In the genomic region with DNA sequence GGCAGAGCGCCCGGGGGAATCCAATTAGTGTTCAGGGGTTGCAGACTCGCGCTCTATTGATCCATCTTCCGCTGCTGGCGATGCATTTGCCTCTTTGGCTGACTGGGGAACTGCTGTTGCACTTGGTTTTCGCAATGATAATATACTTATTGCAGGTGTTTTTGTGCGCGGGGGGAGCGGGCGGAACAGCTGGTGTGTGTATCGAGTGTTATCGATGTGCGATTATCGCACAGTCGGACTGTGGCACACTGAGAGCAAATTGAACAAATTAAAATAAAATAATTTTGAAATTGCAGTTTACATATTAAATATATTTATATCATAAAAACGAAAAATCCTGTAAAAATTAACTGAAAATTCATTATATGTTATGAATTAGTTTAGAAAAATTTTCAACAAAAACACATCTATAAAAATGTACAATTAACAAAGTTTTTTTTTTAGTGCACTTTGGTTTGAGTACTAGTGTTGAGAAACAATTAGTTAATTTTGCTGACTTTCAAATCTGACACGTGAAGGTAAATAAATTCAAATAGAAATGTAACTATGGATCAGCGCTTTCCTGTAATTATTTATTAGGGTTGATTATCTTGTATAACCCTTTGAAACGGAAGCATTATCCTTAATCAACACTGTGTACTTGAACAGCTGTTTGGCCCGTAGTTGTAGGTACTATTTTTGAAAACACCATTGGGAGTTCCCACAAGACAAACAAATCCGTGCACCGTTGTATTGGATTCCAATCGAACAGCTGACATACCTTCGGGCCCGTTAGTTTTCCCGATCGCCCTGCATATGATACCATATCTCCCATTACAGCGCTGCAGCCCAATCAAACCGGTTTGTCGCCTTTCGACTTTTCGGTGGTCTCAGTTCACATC, we compare ENCODE assay signal across 1 fruit fly cellular context.
TF ChIP-seq lines count a peak whose summit lies in the region.

TSS of gene Wdr37 (minus strand) at position 168 of the 881 bp plus-strand sequence.
TSS of gene koko (plus strand) at position 478 of the 881 bp plus-strand sequence.

TF ChIP-seq in whole organism, embryonic, 481 proteins besides CTCF, POLR2A, EP300 and RAD21 (continued from another document and continues in another):
- TF ChIP-seq lbe (GFP tag; optimal IDR thresholded peaks at IDR 0.05; lab: Kevin White, UChicago) (peak; percentile 85), da (GFP tag; optimal IDR thresholded peaks at IDR 0.05; lab: Kevin White, UChicago) (no peak), abd-A (tag; optimal IDR thresholded peaks at IDR 0.05; lab: Kevin White, UChicago) (peak; percentile 83), CG10366 (GFP tag; IDR thresholded peaks at IDR 0.05; lab: Robert Waterston, UW) (peak; percentile 97), CG17829 (tag; optimal IDR thresholded peaks at IDR 0.05; lab: Kevin White, UChicago) (peak; percentile 98), Mes4 (GFP tag; optimal IDR thresholded peaks at IDR 0.05; lab: Kevin White, UChicago) (peak; percentile 58), CG4424 (GFP tag; optimal IDR thresholded peaks at IDR 0.05; lab: Kevin White, UChicago) (peak; percentile 95), CG6854 (GFP tag; optimal IDR thresholded peaks at IDR 0.05; lab: Kevin White, UChicago) (peak; percentile 87), pnt (GFP tag; optimal IDR thresholded peaks at IDR 0.05; lab: Kevin White, UChicago) (peak; percentile 69), CG11085 (GFP tag; IDR thresholded peaks at IDR 0.05; lab: Robert Waterston, UW) (peak; percentile 98), kay (GFP tag; optimal IDR thresholded peaks at IDR 0.05; lab: Kevin White, UChicago) (peak; percentile 94), CG11456 (GFP tag; IDR thresholded peaks at IDR 0.05; lab: Robert Waterston, UW) (peak; percentile 96), Hr78 (GFP tag; optimal IDR thresholded peaks at IDR 0.05; lab: Kevin White, UChicago) (peak in 1 of 2 experiments; percentile 79), CG12236 (GFP tag; optimal IDR thresholded peaks at IDR 0.05; lab: Kevin White, UChicago) (peak; percentile 59), Pdp1 (GFP tag; optimal IDR thresholded peaks at IDR 0.05; lab: Kevin White, UChicago) (peak; percentile 64 to 76), CG10959 (GFP tag; IDR thresholded peaks at IDR 0.05; lab: Robert Waterston, UW) (peak; percentile 96), Dek (tag; optimal IDR thresholded peaks at IDR 0.05; lab: Kevin White, UChicago) (peak; percentile 97), CG7987 (GFP tag; optimal IDR thresholded peaks at IDR 0.05; lab: Kevin White, UChicago) (peak; percentile 61), CG17359 (tag; optimal IDR thresholded peaks at IDR 0.05; lab: Kevin White, UChicago) (peak; percentile 97), Taf1 (GFP tag; IDR thresholded peaks at IDR 0.05; lab: Robert Waterston, UW) (peak; percentile 93), CG3065 (GFP tag; optimal IDR thresholded peaks at IDR 0.05; lab: Kevin White, UChicago) (peak; percentile 90), D (optimal IDR thresholded peaks at IDR 0.05; lab: Kevin White, UChicago) (no peak), D (GFP tag; optimal IDR thresholded peaks at IDR 0.05; lab: Kevin White, UChicago) (peak; percentile 94), CG8765 (GFP tag; IDR thresholded peaks at IDR 0.05; lab: Robert Waterston, UW) (peak; percentile 90), CG13894 (tag; optimal IDR thresholded peaks at IDR 0.05; lab: Kevin White, UChicago) (peak; percentile 92), tll (GFP tag; optimal IDR thresholded peaks at IDR 0.05; lab: Kevin White, UChicago) (peak in 1 of 2 experiments; percentile 79), knrl (GFP tag; IDR thresholded peaks at IDR 0.05; lab: Robert Waterston, UW; ENCODE audit: partially characterized antibody) (peak; percentile 51), dpn (GFP tag; optimal IDR thresholded peaks at IDR 0.05; lab: Kevin White, UChicago) (peak; percentile 78 to 96), luna (GFP tag; optimal IDR thresholded peaks at IDR 0.05; lab: Kevin White, UChicago) (peak; percentile 28), yki (optimal IDR thresholded peaks at IDR 0.05; lab: Kevin White, UChicago) (no peak), Myb (GFP tag; optimal IDR thresholded peaks at IDR 0.05; lab: Kevin White, UChicago) (peak; percentile 51), Six4 (GFP tag; optimal IDR thresholded peaks at IDR 0.05; lab: Kevin White, UChicago) (peak; percentile 92), CG8281 (tag; optimal IDR thresholded peaks at IDR 0.05; lab: Kevin White, UChicago) (peak; percentile 86), vfl (GFP tag; optimal IDR thresholded peaks at IDR 0.05; lab: Kevin White, UChicago) (peak; percentile 71), CG15269 (tag; optimal IDR thresholded peaks at IDR 0.05; lab: Kevin White, UChicago) (peak; percentile 98), CG4617 (GFP tag; optimal IDR thresholded peaks at IDR 0.05; lab: Kevin White, UChicago; ENCODE audit: borderline replicate concordance) (peak; percentile 86), Ssrp (tag; optimal IDR thresholded peaks at IDR 0.05; lab: Kevin White, UChicago) (peak; percentile 97), cwo (GFP tag; optimal IDR thresholded peaks at IDR 0.05; lab: Kevin White, UChicago) (peak; percentile 93), az2 (GFP tag; optimal IDR thresholded peaks at IDR 0.05; lab: Kevin White, UChicago) (peak; percentile 97), kah (GFP tag; optimal IDR thresholded peaks at IDR 0.05; lab: Kevin White, UChicago) (peak; percentile 88), GATAe (GFP tag; conservative IDR thresholded peaks at IDR 0.05; lab: Robert Waterston, UW) (peak; percentile 94), chinmo (GFP tag; IDR thresholded peaks at IDR 0.05; lab: Robert Waterston, UW; ENCODE audit: partially characterized antibody) (0 out of 4 replicates have a peak, but pooled peaks have one; percentile 28), lmd (GFP tag; IDR thresholded peaks at IDR 0.05; lab: Robert Waterston, UW) (peak; percentile 98), gcm (GFP tag; optimal IDR thresholded peaks at IDR 0.05; lab: Kevin White, UChicago) (peak; percentile 98), CG30431 (GFP tag; optimal IDR thresholded peaks at IDR 0.05; lab: Kevin White, UChicago) (peak; percentile 79), gem (tag; optimal IDR thresholded peaks at IDR 0.05; lab: Kevin White, UChicago) (peak; percentile 99), lov (optimal IDR thresholded peaks at IDR 0.05; lab: Kevin White, UChicago) (no peak), lov (GFP tag; IDR thresholded peaks at IDR 0.05; lab: Robert Waterston, UW) (peak; percentile 88; the same call in 2 of the 3 replicates), ro (GFP tag; IDR thresholded peaks at IDR 0.05; lab: Robert Waterston, UW) (peak; percentile 97), pita (GFP tag; optimal IDR thresholded peaks at IDR 0.05; lab: Kevin White, UChicago) (no peak), twi (tag; optimal IDR thresholded peaks at IDR 0.05; lab: Kevin White, UChicago) (peak; percentile 95), CG11560 (tag; IDR thresholded peaks at IDR 0.05; lab: Robert Waterston, UW) (peak; percentile 94), CG7786 (GFP tag; optimal IDR thresholded peaks at IDR 0.05; lab: Kevin White, UChicago) (peak; percentile 79), CG6254 (GFP tag; optimal IDR thresholded peaks at IDR 0.05; lab: Kevin White, UChicago) (peak; percentile 96), rib (GFP tag; IDR thresholded peaks at IDR 0.05; lab: Robert Waterston, UW) (peak; percentile 97), CG11695 (GFP tag; IDR thresholded peaks at IDR 0.05; lab: Robert Waterston, UW) (peak; percentile 99), amos (GFP tag; IDR thresholded peaks at IDR 0.05; lab: Robert Waterston, UW; ENCODE audit: partially characterized antibody) (peak; percentile 62), kni (GFP tag; optimal IDR thresholded peaks at IDR 0.05; lab: Kevin White, UChicago) (peak; percentile 27), inv (GFP tag; IDR thresholded peaks at IDR 0.05; lab: Robert Waterston, UW; ENCODE audit: partially characterized antibody) (peak; percentile 54; the same call in 1 of the 2 replicates), nerfin-2 (GFP tag; IDR thresholded peaks at IDR 0.05; lab: Robert Waterston, UW; ENCODE audit: partially characterized antibody) (0 out of 2 replicates have a peak, but pooled peaks have one; percentile 35), Drgx (GFP tag; IDR thresholded peaks at IDR 0.05; lab: Robert Waterston, UW) (peak; percentile 98), Sox102F (GFP tag; optimal IDR thresholded peaks at IDR 0.05; lab: Kevin White, UChicago) (peak; percentile 98), CkIIα-i1 (GFP tag; IDR thresholded peaks at IDR 0.05; lab: Robert Waterston, UW) (peak; percentile 79), row (GFP tag; IDR thresholded peaks at IDR 0.05; lab: Robert Waterston, UW) (peak; percentile 99), CG5245 (GFP tag; optimal IDR thresholded peaks at IDR 0.05; lab: Kevin White, UChicago) (peak; percentile 82), Kr (GFP tag; optimal IDR thresholded peaks at IDR 0.05; lab: Kevin White, UChicago) (peak; percentile 96), Gug (GFP tag; IDR thresholded peaks at IDR 0.05; lab: Robert Waterston, UW) (peak; percentile 91), Stat92E (GFP tag; optimal IDR thresholded peaks at IDR 0.05; lab: Kevin White, UChicago) (peak in 1 of 3 experiments; percentile 92), repo (GFP tag; optimal IDR thresholded peaks at IDR 0.05; lab: Kevin White, UChicago) (peak; percentile 63), HmgD (GFP tag; optimal IDR thresholded peaks at IDR 0.05; lab: Kevin White, UChicago) (peak; percentile 52), gsb (GFP tag; IDR thresholded peaks at IDR 0.05; lab: Robert Waterston, UW) (peak; percentile 92), al (GFP tag; IDR thresholded peaks at IDR 0.05; lab: Robert Waterston, UW) (peak; percentile 98), TFAM (GFP tag; optimal IDR thresholded peaks at IDR 0.05; lab: Kevin White, UChicago) (peak; percentile 52), bowl (GFP tag; IDR thresholded peaks at IDR 0.05; lab: Robert Waterston, UW) (peak; percentile 91), B-H1 (GFP tag; IDR thresholded peaks at IDR 0.05; lab: Robert Waterston, UW) (peak; percentile 95), CG2120 (GFP tag; optimal IDR thresholded peaks at IDR 0.05; lab: Kevin White, UChicago) (peak; percentile 94), toy (GFP tag; IDR thresholded peaks at IDR 0.05; lab: Robert Waterston, UW) (peak; percentile 94), Rx (GFP tag; IDR thresholded peaks at IDR 0.05; lab: Robert Waterston, UW) (peak; percentile 83), mirr (GFP tag; optimal IDR thresholded peaks at IDR 0.05; lab: Kevin White, UChicago) (peak; percentile 36), CG5953 (GFP tag; IDR thresholded peaks at IDR 0.05; lab: Robert Waterston, UW) (peak; percentile 88), CG10654 (GFP tag; optimal IDR thresholded peaks at IDR 0.05; lab: Kevin White, UChicago) (peak; percentile 95), prd (optimal IDR thresholded peaks at IDR 0.05; lab: Kevin White, UChicago) (no peak), prd (GFP tag; IDR thresholded peaks at IDR 0.05; lab: Robert Waterston, UW) (peak; percentile 99), Usf (GFP tag; optimal IDR thresholded peaks at IDR 0.05; lab: Kevin White, UChicago) (peak; percentile 92), Eip74EF (GFP tag; optimal IDR thresholded peaks at IDR 0.05; lab: Kevin White, UChicago) (peak in 1 of 2 experiments; percentile 95), CG1024 (GFP tag; IDR thresholded peaks at IDR 0.05; lab: Robert Waterston, UW) (peak; percentile 92), Hsf (GFP tag; optimal IDR thresholded peaks at IDR 0.05; lab: Kevin White, UChicago) (peak; percentile 89), CG14667 (GFP tag; IDR thresholded peaks at IDR 0.05; lab: Robert Waterston, UW) (peak; percentile 99), CG31388 (GFP tag; optimal IDR thresholded peaks at IDR 0.05; lab: Kevin White, UChicago) (peak; percentile 92), Deaf1 (tag; optimal IDR thresholded peaks at IDR 0.05; lab: Kevin White, UChicago) (peak; percentile 82), mld (GFP tag; IDR thresholded peaks at IDR 0.05; lab: Robert Waterston, UW; ENCODE audit: partially characterized antibody) (no peak), ind (GFP tag; optimal IDR thresholded peaks at IDR 0.05; lab: Kevin White, UChicago) (peak; percentile 96), pan (optimal IDR thresholded peaks at IDR 0.05; lab: Kevin White, UChicago) (no peak), pan (GFP tag; optimal IDR thresholded peaks at IDR 0.05 in 1 of 2, IDR thresholded peaks at IDR 0.05 in 1 of 2) (peak in 1 of 2 experiments; percentile 99), Dip3 (GFP tag; optimal IDR thresholded peaks at IDR 0.05; lab: Kevin White, UChicago) (peak; percentile 70), chif (GFP tag; optimal IDR thresholded peaks at IDR 0.05; lab: Kevin White, UChicago) (peak; percentile 35 to 85), CG12071 (GFP tag; optimal IDR thresholded peaks at IDR 0.05; lab: Kevin White, UChicago) (peak; percentile 24), sc (optimal IDR thresholded peaks at IDR 0.05; lab: Kevin White, UChicago) (no peak), sc (GFP tag; optimal IDR thresholded peaks at IDR 0.05; lab: Kevin White, UChicago) (peak; percentile 92), Ets97D (GFP tag; optimal IDR thresholded peaks at IDR 0.05; lab: Kevin White, UChicago) (peak; percentile 29), h (optimal IDR thresholded peaks at IDR 0.05; lab: Kevin White, UChicago) (no peak), CG2199 (GFP tag; IDR thresholded peaks at IDR 0.05; lab: Robert Waterston, UW) (peak; percentile 91), Fer2 (tag; optimal IDR thresholded peaks at IDR 0.05; lab: Kevin White, UChicago) (peak; percentile 96), chm (GFP tag; IDR thresholded peaks at IDR 0.05; lab: Robert Waterston, UW) (peak; percentile 92), klu (GFP tag; IDR thresholded peaks at IDR 0.05; lab: Robert Waterston, UW) (peak; percentile 99), CG9817 (tag; optimal IDR thresholded peaks at IDR 0.05; lab: Kevin White, UChicago) (peak; percentile 96), CG30020 (tag; optimal IDR thresholded peaks at IDR 0.05; lab: Kevin White, UChicago) (peak; percentile 87), ci (GFP tag; IDR thresholded peaks at IDR 0.05; lab: Robert Waterston, UW) (peak; percentile 88), Mrtf (GFP tag; IDR thresholded peaks at IDR 0.05; lab: Robert Waterston, UW) (peak; percentile 94), CG17568 (GFP tag; optimal IDR thresholded peaks at IDR 0.05; lab: Kevin White, UChicago) (no peak), sisA (GFP tag; IDR thresholded peaks at IDR 0.05; lab: Robert Waterston, UW) (peak; percentile 98), usp (GFP tag; optimal IDR thresholded peaks at IDR 0.05; lab: Kevin White, UChicago) (no peak), CG1832 (GFP tag; optimal IDR thresholded peaks at IDR 0.05; lab: Kevin White, UChicago) (no peak), CG4707 (GFP tag; optimal IDR thresholded peaks at IDR 0.05; lab: Kevin White, UChicago) (peak; percentile 44), Nf-YB (GFP tag; optimal IDR thresholded peaks at IDR 0.05; lab: Kevin White, UChicago) (peak; percentile 86), ewg (GFP tag; optimal IDR thresholded peaks at IDR 0.05; lab: Kevin White, UChicago) (peak; percentile 88), CG8944 (GFP tag; optimal IDR thresholded peaks at IDR 0.05; lab: Kevin White, UChicago) (peak; percentile 72), CG15514 (GFP tag; optimal IDR thresholded peaks at IDR 0.05; lab: Kevin White, UChicago) (peak; percentile 88)
